Worm (Caenorhabditis elegans): ENCODE data around the gene C56G3.2.

DNA sequence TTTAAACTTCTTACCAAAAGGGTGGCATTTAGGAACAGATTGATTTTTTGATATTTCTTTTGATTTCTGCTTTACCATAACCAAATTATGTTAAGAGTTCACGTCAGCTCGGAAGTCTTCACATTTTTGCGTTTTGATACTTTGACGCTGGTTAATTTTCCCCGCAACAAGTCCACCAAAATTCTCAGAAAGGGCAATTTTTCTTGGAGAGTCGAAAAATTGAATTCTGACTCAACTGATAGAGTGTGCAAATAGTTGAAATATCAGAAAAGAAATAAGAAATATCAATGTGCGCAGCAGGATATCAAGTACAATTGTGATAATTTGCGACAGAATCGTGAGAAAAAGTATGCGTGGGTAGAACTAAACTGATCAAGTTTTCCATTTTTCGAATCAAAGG lies 4.4 kb downstream of the C56G3.2 start:
- TF ChIP-seq C34F6.9 (tag; optimal IDR thresholded peaks at IDR 0.05) (no peak), lsy-2 (tag; optimal IDR thresholded peaks at IDR 0.05) (no peak), nhr-11 (tag; optimal IDR thresholded peaks at IDR 0.05) (no peak), skn-1 (tag; optimal IDR thresholded peaks at IDR 0.05) (no peak), elt-3 (tag; optimal IDR thresholded peaks at IDR 0.05) (no peak), nhr-77 (tag; optimal IDR thresholded peaks at IDR 0.05) (no peak), alr-1 (tag; optimal IDR thresholded peaks at IDR 0.05) (no peak)
